Worm (Caenorhabditis elegans): ENCODE data around the gene clec-133.

Gene clec-133

DNA sequence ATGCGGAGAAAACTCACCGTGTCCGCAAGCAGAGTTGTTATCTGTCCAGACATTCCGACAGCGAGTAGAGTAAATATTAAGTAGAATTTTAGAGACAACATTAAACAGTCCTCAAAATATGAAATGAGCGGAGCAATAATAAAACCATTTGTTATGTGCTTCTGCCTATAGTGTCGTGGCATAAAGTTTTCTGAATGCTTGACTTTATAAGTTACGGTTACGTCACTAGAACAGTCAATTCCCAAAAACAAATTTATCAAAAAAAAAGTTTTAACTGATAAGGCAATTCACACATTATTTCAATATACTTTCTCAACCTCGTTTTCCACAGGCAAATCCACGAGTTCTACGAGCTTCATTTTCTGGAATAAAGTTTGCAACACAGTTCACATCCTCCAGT, 9.1 kb upstream of the clec-133 start, which contains the start of gene clec-127:
clec-127 (minus strand) TSS at position 101 of the 400 bp plus-strand sequence.
- TF ChIP-seq pqm-1 (tag; optimal IDR thresholded peaks at IDR 0.05) (no peak), tbx-2 (tag; optimal IDR thresholded peaks at IDR 0.05) (no peak), ahr-1 (tag; optimal IDR thresholded peaks at IDR 0.05) (no peak), unc-55 (GFP tag; optimal IDR thresholded peaks at IDR 0.05) (no peak), sox-2 (GFP tag; IDR thresholded peaks at IDR 0.05) (no peak), madf-2 (tag; optimal IDR thresholded peaks at IDR 0.05) (no peak), zip-5 (tag; optimal IDR thresholded peaks at IDR 0.05) (no peak), C38D4.7 (GFP tag; optimal IDR thresholded peaks at IDR 0.05) (no peak), odd-2 (tag; optimal IDR thresholded peaks at IDR 0.05) (no peak)

DNA sequence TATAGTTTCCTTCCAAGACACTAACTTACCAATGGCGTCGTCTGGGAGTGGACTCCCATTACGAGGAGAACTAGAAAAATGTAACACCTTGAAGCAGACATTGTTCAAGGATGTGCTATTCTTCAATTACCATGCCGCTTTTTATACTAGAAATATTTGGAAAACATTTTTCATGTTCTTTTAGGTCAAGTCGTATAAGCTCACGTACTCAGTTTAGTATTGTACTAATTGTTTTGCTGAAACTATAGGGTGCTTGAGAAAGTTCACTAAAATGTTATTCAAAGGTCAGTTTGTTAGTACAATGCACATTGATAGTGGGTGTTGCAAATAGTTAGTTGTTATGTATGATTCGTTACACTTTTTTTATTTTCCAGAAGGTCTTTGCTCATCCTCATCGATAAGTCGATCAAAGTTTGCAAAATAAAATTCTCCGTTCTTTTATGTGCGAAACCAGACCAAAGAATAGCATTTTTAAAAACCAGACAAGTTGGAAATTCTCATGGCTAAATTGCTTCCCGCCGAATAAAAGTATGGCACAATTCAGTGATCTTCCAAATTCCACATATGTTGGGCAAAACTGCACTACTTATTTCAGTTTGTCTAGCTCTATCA, 7.2 kb upstream of the clec-133 start, which contains the start of the genes clec-128 and clec-129:
clec-128 (minus strand) TSS at position 101 of the 612 bp plus-strand sequence.
clec-129 (plus strand) TSS at position 562 of the 612 bp plus-strand sequence.
- no peak for TF ChIP-seq dmd-4 (tag; optimal IDR thresholded peaks at IDR 0.05; ENCODE audit: borderline replicate concordance)
- TF ChIP-seq ztf-16 (tag; optimal IDR thresholded peaks at IDR 0.05): no peak
- TF ChIP-seq ahr-1 (tag; optimal IDR thresholded peaks at IDR 0.05): no peak
- TF ChIP-seq unc-55 (GFP tag; optimal IDR thresholded peaks at IDR 0.05): no peak
- no peak for TF ChIP-seq elt-2 (tag; optimal IDR thresholded peaks at IDR 0.05)

DNA sequence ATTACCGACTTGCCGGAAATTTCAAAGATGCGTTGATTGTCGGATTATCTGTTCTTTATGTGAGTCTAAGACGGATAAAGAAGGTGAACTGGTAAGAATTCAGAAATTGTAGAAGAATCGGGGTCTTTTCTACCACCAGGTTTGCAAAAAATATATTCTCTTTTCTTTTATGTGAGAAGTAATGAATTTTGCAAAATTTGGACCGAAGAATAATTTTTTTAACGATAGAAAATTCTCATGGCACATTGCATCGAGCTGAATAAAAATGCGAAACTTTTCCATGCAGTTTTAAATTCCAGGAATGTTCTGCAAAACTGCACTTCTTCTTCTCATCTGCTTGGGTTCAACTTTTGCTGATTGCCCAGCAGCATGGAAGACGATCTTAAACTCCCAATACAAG, 5.0 kb upstream of the clec-133 start, which contains the start of gene clec-130:
clec-130 (plus strand) TSS at position 301 of the 400 bp plus-strand sequence.
- TF ChIP-seq zip-5 (tag; optimal IDR thresholded peaks at IDR 0.05): no peak
- no peak for TF ChIP-seq dmd-4 (tag; optimal IDR thresholded peaks at IDR 0.05; ENCODE audit: borderline replicate concordance)
- no peak for TF ChIP-seq ceh-48 (tag; optimal IDR thresholded peaks at IDR 0.05)
- no peak for TF ChIP-seq ceh-14 (tag; optimal IDR thresholded peaks at IDR 0.05)
- TF ChIP-seq ahr-1 (tag; optimal IDR thresholded peaks at IDR 0.05): no peak
- TF ChIP-seq ceh-45 (GFP tag; IDR thresholded peaks at IDR 0.05): no peak

DNA sequence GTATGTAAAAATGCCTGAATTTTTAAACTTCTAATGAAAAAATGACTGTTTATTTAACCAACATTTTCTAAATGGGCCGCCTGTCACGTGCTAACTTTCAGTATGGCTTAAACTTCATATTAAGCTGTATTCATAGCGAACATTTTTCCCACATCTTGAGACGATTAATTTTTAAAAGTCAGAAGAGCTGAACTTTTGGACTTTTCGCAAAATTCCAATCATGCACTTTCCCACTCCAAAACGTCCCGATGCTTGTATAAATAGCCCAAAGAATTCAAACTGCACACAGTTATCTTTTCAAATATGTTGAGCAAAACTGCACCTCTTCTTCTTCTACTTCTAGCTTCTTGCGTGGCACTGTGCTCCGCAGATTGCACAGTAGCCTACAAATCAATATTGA, 1.5 kb upstream of the clec-133 start, which contains the start of gene clec-132:
clec-132 (plus strand) TSS at position 301 of the 400 bp plus-strand sequence.
- TF ChIP-seq K02D7.2 (tag; optimal IDR thresholded peaks at IDR 0.05) (no peak), unc-86 (tag; optimal IDR thresholded peaks at IDR 0.05) (no peak), mec-3 (tag; optimal IDR thresholded peaks at IDR 0.05; ENCODE audit: borderline replicate concordance) (no peak)

DNA sequence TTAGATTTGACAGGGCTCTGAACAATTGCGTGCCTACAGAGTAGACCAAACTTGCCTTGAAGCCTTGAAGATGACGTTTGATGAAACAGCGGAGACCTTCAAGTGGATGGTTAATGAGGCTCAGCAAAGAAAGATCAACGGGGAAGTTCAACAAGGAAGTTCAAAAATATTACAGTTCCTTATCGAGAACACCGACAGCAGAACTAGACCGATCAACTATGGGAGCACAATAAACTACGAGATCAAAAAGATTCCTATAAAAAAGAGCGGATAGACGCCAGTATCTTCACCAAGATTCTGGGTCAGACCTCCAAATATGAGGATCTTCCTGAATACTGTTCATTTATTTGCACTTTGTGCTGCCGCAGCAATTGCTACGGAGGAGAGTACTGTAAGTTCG, 1.5 kb downstream of the clec-133 start, which contains the start of gene clec-134:
clec-134 (plus strand) TSS at position 301 of the 400 bp plus-strand sequence.
- TF ChIP-seq unc-42 (tag; optimal IDR thresholded peaks at IDR 0.05): no peak
- no peak for TF ChIP-seq K02D7.2 (tag; optimal IDR thresholded peaks at IDR 0.05)
- no peak for TF ChIP-seq odd-2 (tag; optimal IDR thresholded peaks at IDR 0.05)
- no peak for TF ChIP-seq ceh-45 (GFP tag; IDR thresholded peaks at IDR 0.05)
- TF ChIP-seq ceh-22 (tag; optimal IDR thresholded peaks at IDR 0.05): no peak
- TF ChIP-seq Y22D7AL.16 (tag; optimal IDR thresholded peaks at IDR 0.05): no peak

DNA sequence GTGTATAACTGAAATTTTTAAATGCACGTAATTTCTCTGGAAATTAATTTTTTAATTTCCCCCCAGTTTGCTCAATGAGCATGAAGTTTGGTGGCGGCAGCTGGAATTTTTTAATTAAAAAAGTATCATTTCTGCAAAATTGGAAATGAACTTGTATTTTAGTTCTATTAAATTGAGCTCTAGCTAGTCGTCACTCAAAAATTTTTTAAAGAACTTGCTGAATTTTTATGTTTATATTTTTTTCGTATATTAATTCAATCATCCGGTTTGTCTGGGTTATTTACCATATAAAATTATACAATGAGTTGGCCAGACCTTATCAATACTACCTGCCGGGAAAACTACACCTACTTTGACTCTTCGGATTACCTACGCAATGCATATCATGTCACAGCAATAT, 3.5 kb downstream of the clec-133 start, which contains the start of gene srh-59:
srh-59 (plus strand) TSS at position 301 of the 400 bp plus-strand sequence.
- TF ChIP-seq dve-1 (tag; optimal IDR thresholded peaks at IDR 0.05) (no peak), nhr-11 (tag; optimal IDR thresholded peaks at IDR 0.05) (no peak), ceh-31 (tag; optimal IDR thresholded peaks at IDR 0.05) (no peak), odd-2 (tag; optimal IDR thresholded peaks at IDR 0.05) (no peak), ceh-19 (GFP tag; optimal IDR thresholded peaks at IDR 0.05) (no peak), T23F11.4 (GFP tag; optimal IDR thresholded peaks at IDR 0.05) (no peak), K02D7.2 (tag; optimal IDR thresholded peaks at IDR 0.05) (no peak), C38D4.7 (GFP tag; optimal IDR thresholded peaks at IDR 0.05) (no peak), che-1 (tag; optimal IDR thresholded peaks at IDR 0.05) (no peak), mec-3 (tag; optimal IDR thresholded peaks at IDR 0.05; ENCODE audit: borderline replicate concordance) (no peak), gmeb-2 (tag; optimal IDR thresholded peaks at IDR 0.05) (no peak), dmd-4 (tag; optimal IDR thresholded peaks at IDR 0.05; ENCODE audit: borderline replicate concordance) (no peak), eyg-1 (tag; optimal IDR thresholded peaks at IDR 0.05) (no peak), pha-4 (tag; optimal IDR thresholded peaks at IDR 0.05) (no peak), rnt-1 (tag; optimal IDR thresholded peaks at IDR 0.05) (no peak), sdc-2 (tag; optimal IDR thresholded peaks at IDR 0.05) (no peak), Y22D7AL.16 (tag; optimal IDR thresholded peaks at IDR 0.05) (no peak), pha-2 (tag; optimal IDR thresholded peaks at IDR 0.05) (no peak), unc-86 (tag; optimal IDR thresholded peaks at IDR 0.05) (no peak), ceh-6 (GFP tag; optimal IDR thresholded peaks at IDR 0.05) (no peak)

All from whole organism, late embryonic.